Fruit fly (Drosophila melanogaster): ENCODE measurements around the gene CG42342.

- TF ChIP-seq CTCF (optimal IDR thresholded peaks at IDR 0.05), result no peak
- no peak for TF ChIP-seq CG8478 (optimal IDR thresholded peaks at IDR 0.05)
Observed at dm6 chr3R:16541293-16541692, 38.7 kb downstream of the CG42342 start.
